Fruit fly (Drosophila melanogaster): ENCODE data around the gene kek1.

The kek1 gene

dm6 chr2L:12822597-12822996, at the start of gene kek1:
kek1 (minus strand) TSS chr2L:12822787.
- TF ChIP-seq ken (GFP tag; IDR thresholded peaks at IDR 0.05) (no peak), CG18476 (GFP tag; optimal IDR thresholded peaks at IDR 0.05) (peak; percentile 86), CG16779 (GFP tag; IDR thresholded peaks at IDR 0.05) (0 out of 2 replicates have a peak, but pooled peaks have one; percentile 10), vvl (GFP tag; IDR thresholded peaks at IDR 0.05) (peak; percentile 26; the same call in 1 of the 2 replicates), Deaf1 (tag; optimal IDR thresholded peaks at IDR 0.05) (peak; percentile 99), lmd (GFP tag; IDR thresholded peaks at IDR 0.05) (0 out of 2 replicates have a peak, but pooled peaks have one; percentile 8), CG15601 (tag; optimal IDR thresholded peaks at IDR 0.05) (peak; percentile 70), Opbp (GFP tag; IDR thresholded peaks at IDR 0.05; ENCODE audit: partially characterized antibody) (0 out of 3 replicates have a peak, but pooled peaks have one; percentile 39), Trl (optimal IDR thresholded peaks at IDR 0.05) (peak; percentile 2 to 14), Trl (GFP tag; optimal IDR thresholded peaks at IDR 0.05) (no peak), CG14441 (GFP tag; IDR thresholded peaks at IDR 0.05) (0 out of 2 replicates have a peak, but pooled peaks have one; percentile 12), CG17612 (GFP tag; IDR thresholded peaks at IDR 0.05) (no peak), Jarid2 (GFP tag; optimal IDR thresholded peaks at IDR 0.05) (peak; percentile 92), jumu (GFP tag; optimal IDR thresholded peaks at IDR 0.05) (no peak), cg (GFP tag; optimal IDR thresholded peaks at IDR 0.05) (peak; percentile 35), grn (GFP tag; optimal IDR thresholded peaks at IDR 0.05) (peak; percentile 2), Mrtf (GFP tag; IDR thresholded peaks at IDR 0.05) (0 out of 3 replicates have a peak, but pooled peaks have one; percentile 17), Rfx (GFP tag; IDR thresholded peaks at IDR 0.05) (peak; percentile 42), CG5953 (GFP tag; IDR thresholded peaks at IDR 0.05) (no peak), slbo (GFP tag; IDR thresholded peaks at IDR 0.05) (0 out of 2 replicates have a peak, but pooled peaks have one; percentile 16), Adf1 (GFP tag; IDR thresholded peaks at IDR 0.05) (peak; percentile 53), Blimp-1 (GFP tag; optimal IDR thresholded peaks at IDR 0.05) (peak; percentile 7), H15 (GFP tag; IDR thresholded peaks at IDR 0.05) (peak; percentile 34; the same call in 1 of the 3 replicates), CG11504 (tag; optimal IDR thresholded peaks at IDR 0.05) (peak; percentile 98), Ets65A (GFP tag) (peak; percentile 32), eyg (GFP tag; optimal IDR thresholded peaks at IDR 0.05) (no peak), stwl (tag; optimal IDR thresholded peaks at IDR 0.05) (peak; percentile 5), salm (tag; optimal IDR thresholded peaks at IDR 0.05) (no peak), CG2199 (GFP tag; IDR thresholded peaks at IDR 0.05) (peak; percentile 62; the same call in 1 of the 3 replicates), zen2 (GFP tag; IDR thresholded peaks at IDR 0.05; ENCODE audit: partially characterized antibody) (0 out of 3 replicates have a peak, but pooled peaks have one; percentile 40), sens (GFP tag) (peak; percentile 58), Fer1 (GFP tag; optimal IDR thresholded peaks at IDR 0.05) (peak; percentile 17), Dp (GFP tag; optimal IDR thresholded peaks at IDR 0.05) (no peak), gce (GFP tag; IDR thresholded peaks at IDR 0.05) (no peak), lab (GFP tag; optimal IDR thresholded peaks at IDR 0.05) (peak; percentile 31), Rx (GFP tag; IDR thresholded peaks at IDR 0.05) (peak; percentile 21; the same call in 1 of the 2 replicates), sens-2 (GFP tag; IDR thresholded peaks at IDR 0.05) (0 out of 2 replicates have a peak, but pooled peaks have one; percentile 10), danr (GFP tag; IDR thresholded peaks at IDR 0.05) (no peak), CG42726 (GFP tag; IDR thresholded peaks at IDR 0.05; ENCODE audit: partially characterized antibody) (0 out of 2 replicates have a peak, but pooled peaks have one; percentile 30), onecut (GFP tag; IDR thresholded peaks at IDR 0.05) (peak; percentile 21; the same call in 1 of the 2 replicates), ci (GFP tag; IDR thresholded peaks at IDR 0.05) (peak; percentile 65; the same call in 1 of the 3 replicates), CG34422 (GFP tag; IDR thresholded peaks at IDR 0.05) (0 out of 3 replicates have a peak, but pooled peaks have one; percentile 17), Meics (GFP tag; optimal IDR thresholded peaks at IDR 0.05) (peak; percentile 12), row (GFP tag; IDR thresholded peaks at IDR 0.05) (0 out of 3 replicates have a peak, but pooled peaks have one; percentile 23), CG33213 (GFP tag; optimal IDR thresholded peaks at IDR 0.05) (no peak), Hmr (GFP tag; optimal IDR thresholded peaks at IDR 0.05) (peak; percentile 4), Dbx (GFP tag; IDR thresholded peaks at IDR 0.05) (0 out of 3 replicates have a peak, but pooled peaks have one; percentile 15), CG11695 (GFP tag; IDR thresholded peaks at IDR 0.05) (0 out of 3 replicates have a peak, but pooled peaks have one; percentile 12), CrebB (tag; optimal IDR thresholded peaks at IDR 0.05) (no peak), CG9932 (GFP tag; IDR thresholded peaks at IDR 0.05) (peak; percentile 21; the same call in 1 of the 2 replicates)

All from whole organism, embryonic.